Worm (Caenorhabditis elegans) whole organism, L1 larva: ENCODE results near the gene T28A11.17.
A peak's percentile ranks its signal among the peaks of the same experiment; 100 is the strongest.

Experiments used
- C04F5.9 ChIP-seq: sonication (generic microtip); optimal IDR thresholded peaks from 2 replicates; lab custom pipeline; 2016; ENCODE audit warnings: missing genetic modification characterization, missing compliant biosample characterization
- C16A3.4 ChIP-seq: fragments of 150-350 bp; optimal IDR thresholded peaks from 2 replicates; lab custom pipeline; 2014; ENCODE audit warnings: missing biosample characterization, missing genetic modification characterization
- C34B4.2 ChIP-seq: sonication (generic microtip); optimal IDR thresholded peaks from 2 replicates; lab custom pipeline; 2017; ENCODE audit warnings: mild to moderate bottlenecking, missing genetic modification characterization, missing compliant biosample characterization
- F16B12.6 ChIP-seq: fragments of 150-350 bp; optimal IDR thresholded peaks from 2 replicates; lab custom pipeline; 2014; ENCODE audit warnings: missing biosample characterization, missing genetic modification characterization
- Y116A8C.19 ChIP-seq: sonication (generic microtip); optimal IDR thresholded peaks from 2 replicates; lab custom pipeline; 2016; ENCODE audit warnings: missing compliant biosample characterization, missing genetic modification characterization, borderline replicate concordance
- alr-1 ChIP-seq: fragments of 200-800 bp; sonication (Bioruptor generic); optimal IDR thresholded peaks from 2 replicates; lab custom pipeline; 2018; ENCODE audit warnings: borderline replicate concordance, mild to moderate bottlenecking, missing genetic modification characterization, missing compliant biosample characterization
- aly-2 ChIP-seq: fragments of 150-350 bp; optimal IDR thresholded peaks from 2 replicates; lab custom pipeline; 2014; ENCODE audit warnings: missing biosample characterization, missing genetic modification characterization
- ama-1 ChIP-seq: fragments of 150-350 bp; optimal IDR thresholded peaks from 2 replicates; lab custom pipeline; 2014
- blmp-1 ChIP-seq: fragments of 150-350 bp; optimal IDR thresholded peaks from 2 replicates; lab custom pipeline; 2014; ENCODE audit warnings: missing biosample characterization, missing genetic modification characterization
- ceh-63 ChIP-seq: fragments of 200-800 bp; sonication (Bioruptor generic); optimal IDR thresholded peaks from 2 replicates; lab custom pipeline; 2018; ENCODE audit warnings: mild to moderate bottlenecking, missing genetic modification characterization, missing compliant biosample characterization
- ceh-88 ChIP-seq: fragments of 200-800 bp; sonication (Bioruptor generic); IDR thresholded peaks from 2 replicates; pipeline ENCODE4 v1.3.6; 2022; ENCODE audit warnings: missing genetic modification characterization, missing compliant biosample characterization
- ceh-90 ChIP-seq: sonication (generic microtip); optimal IDR thresholded peaks from 2 replicates; lab custom pipeline; 2016; ENCODE audit warnings: missing genetic modification characterization, missing compliant biosample characterization
- ces-1 ChIP-seq: fragments of 150-350 bp; optimal IDR thresholded peaks from 2 replicates; lab custom pipeline; 2014; ENCODE audit warnings: missing biosample characterization, missing genetic modification reagents, missing genetic modification characterization
- dpl-1 ChIP-seq, 3 experiments: fragments of 150-350 bp in 2 of 3; sonication (generic microtip) in 1 of 3; optimal IDR thresholded peaks; 2 replicates each; lab custom pipeline; 2014 to 2017; ENCODE audit warnings: missing biosample characterization in 3 of 3, missing genetic modification characterization in 3 of 3, missing genetic modification reagents in 3 of 3
- dsc-1 ChIP-seq: sonication (generic microtip); optimal IDR thresholded peaks from 2 replicates; lab custom pipeline; 2016; ENCODE audit warnings: mild to moderate bottlenecking, missing genetic modification characterization, missing compliant biosample characterization
- efl-1 ChIP-seq, 4 experiments: fragments of 150-350 bp; optimal IDR thresholded peaks in 3 of 4; peaks in 1 of 4; 1 replicate in 1 of 4; 2 replicates in 3 of 4; lab custom pipeline; 2014; ENCODE audit warnings: missing biosample characterization in 2 of 4, missing genetic modification characterization in 2 of 4, missing genetic modification reagents in 2 of 4
- egl-27 ChIP-seq, 2 experiments: fragments of 150-350 bp in 1 of 2; sonication (generic microtip); optimal IDR thresholded peaks; 3 replicates each; lab custom pipeline; 2017 to 2018; ENCODE audit warnings: missing biosample characterization in 2 of 2, missing genetic modification characterization in 2 of 2, missing genetic modification reagents in 2 of 2
- elt-2 ChIP-seq: sonication (generic microtip); optimal IDR thresholded peaks from 2 replicates; lab custom pipeline; 2016; ENCODE audit warnings: missing genetic modification characterization, mild to moderate bottlenecking, inconsistent platforms, missing compliant biosample characterization, missing genetic modification reagents
- elt-3 ChIP-seq, 6 experiments: fragments of 150-350 bp in 1 of 6; sonication (generic microtip); optimal IDR thresholded peaks; 2 replicates each; lab custom pipeline; 2017 to 2018; ENCODE audit warnings: missing biosample characterization in 6 of 6, missing genetic modification characterization in 6 of 6, inconsistent platforms in 1 of 6
- fkh-10 ChIP-seq: sonication (generic microtip); optimal IDR thresholded peaks from 2 replicates; lab custom pipeline; 2017; ENCODE audit warnings: missing biosample characterization, missing genetic modification reagents, missing genetic modification characterization
- fos-1 ChIP-seq: fragments of 150-350 bp; optimal IDR thresholded peaks from 2 replicates; lab custom pipeline; 2014; ENCODE audit warnings: missing biosample characterization, missing genetic modification characterization
- grh-1 ChIP-seq: fragments of 200-800 bp; sonication (Bioruptor generic); IDR thresholded peaks from 2 replicates; pipeline ENCODE4 v1.3.6; 2022; ENCODE audit warnings: missing genetic modification reagents, missing genetic modification characterization, missing compliant biosample characterization
- hlh-4 ChIP-seq: sonication (generic microtip); optimal IDR thresholded peaks from 2 replicates; lab custom pipeline; 2016; ENCODE audit warnings: mild to moderate bottlenecking, missing genetic modification characterization, missing compliant biosample characterization
- irx-1 ChIP-seq: sonication (generic microtip); optimal IDR thresholded peaks from 2 replicates; lab custom pipeline; 2016; ENCODE audit warnings: missing genetic modification characterization, missing compliant biosample characterization
- isw-1 ChIP-seq: fragments of 200-800 bp; sonication (Bioruptor generic); IDR thresholded peaks from 2 replicates; pipeline ENCODE4 v1.3.6; 2022; ENCODE audit warnings: missing genetic modification characterization, missing compliant biosample characterization
- jun-1 ChIP-seq: fragments of 150-350 bp; optimal IDR thresholded peaks from 2 replicates; lab custom pipeline; 2014; ENCODE audit warnings: missing biosample characterization, missing genetic modification reagents, missing genetic modification characterization
- lin-14 ChIP-seq: fragments of 200-800 bp; sonication (Bioruptor generic); optimal IDR thresholded peaks from 2 replicates; lab custom pipeline; 2018; ENCODE audit warnings: mild to moderate bottlenecking, missing genetic modification characterization, moderate library complexity, missing compliant biosample characterization
- lin-35 ChIP-seq, 2 experiments: fragments of 150-350 bp; optimal IDR thresholded peaks; 2 replicates each; lab custom pipeline; 2014; ENCODE audit warnings: missing biosample characterization in 2 of 2, missing genetic modification characterization in 2 of 2, missing genetic modification reagents in 2 of 2
- lir-3 ChIP-seq: sonication (generic microtip); optimal IDR thresholded peaks from 2 replicates; lab custom pipeline; 2016; ENCODE audit warnings: mild to moderate bottlenecking, missing genetic modification characterization, moderate library complexity, missing compliant biosample characterization; ENCODE audit not compliant: poor library complexity
- lsy-2 ChIP-seq, 2 experiments: fragments of 150-350 bp; optimal IDR thresholded peaks; 2 replicates each; lab custom pipeline; 2014; ENCODE audit warnings: missing biosample characterization in 2 of 2, missing genetic modification characterization in 2 of 2
- mab-9 ChIP-seq: fragments of 200-800 bp; sonication (Bioruptor generic); IDR thresholded peaks from 2 replicates; pipeline ENCODE4 v1.3.6; 2022; ENCODE audit warnings: missing genetic modification reagents, missing genetic modification characterization, missing compliant biosample characterization
- mef-2 ChIP-seq: fragments of 150-350 bp; optimal IDR thresholded peaks from 2 replicates; lab custom pipeline; 2014; ENCODE audit warnings: missing biosample characterization, missing genetic modification characterization
- nhr-11 ChIP-seq: fragments of 150-350 bp; optimal IDR thresholded peaks from 2 replicates; lab custom pipeline; 2014; ENCODE audit warnings: missing biosample characterization, missing genetic modification characterization
- nhr-237 ChIP-seq: fragments of 150-350 bp; optimal IDR thresholded peaks from 2 replicates; lab custom pipeline; 2014; ENCODE audit warnings: missing biosample characterization, missing genetic modification characterization
- nhr-77 ChIP-seq: fragments of 150-350 bp; optimal IDR thresholded peaks from 2 replicates; lab custom pipeline; 2014; ENCODE audit warnings: missing biosample characterization, missing genetic modification characterization
- nhr-84 ChIP-seq: sonication (generic microtip); optimal IDR thresholded peaks from 2 replicates; lab custom pipeline; 2017; ENCODE audit warnings: missing biosample characterization, missing genetic modification characterization
- nhr-85 ChIP-seq: sonication (generic microtip); peaks from one replicate; lab custom pipeline; 2016; ENCODE audit warnings: missing genetic modification characterization, inconsistent platforms, missing compliant biosample characterization
- nhr-90 ChIP-seq: sonication (generic microtip); optimal IDR thresholded peaks from 2 replicates; lab custom pipeline; 2016; ENCODE audit warnings: mild to moderate bottlenecking, missing genetic modification characterization, missing compliant biosample characterization; ENCODE audit not compliant: poor library complexity
- skn-1 ChIP-seq: fragments of 150-350 bp; optimal IDR thresholded peaks from 2 replicates; lab custom pipeline; 2014; ENCODE audit warnings: missing biosample characterization, missing genetic modification characterization
- sptf-1 ChIP-seq: fragments of 150-350 bp; optimal IDR thresholded peaks from 2 replicates; lab custom pipeline; 2014; ENCODE audit warnings: missing biosample characterization, missing genetic modification characterization
- sup-37 ChIP-seq: fragments of 200-800 bp; sonication (Bioruptor generic); optimal IDR thresholded peaks from 2 replicates; lab custom pipeline; 2018; ENCODE audit warnings: mild to moderate bottlenecking, missing genetic modification characterization, missing compliant biosample characterization
- swsn-7 ChIP-seq: sonication (generic microtip); optimal IDR thresholded peaks from 2 replicates; lab custom pipeline; 2016; ENCODE audit warnings: missing genetic modification characterization, missing compliant biosample characterization
- tlp-1 ChIP-seq: fragments of 150-350 bp; optimal IDR thresholded peaks from 2 replicates; lab custom pipeline; 2014; ENCODE audit warnings: missing biosample characterization, missing genetic modification characterization
- unc-130 ChIP-seq: fragments of 150-350 bp; optimal IDR thresholded peaks from 2 replicates; lab custom pipeline; 2017; ENCODE audit warnings: missing biosample characterization, missing genetic modification characterization, inconsistent platforms
- unc-30 ChIP-seq: sonication (generic microtip); optimal IDR thresholded peaks from 2 replicates; lab custom pipeline; 2017; ENCODE audit warnings: missing biosample characterization, missing genetic modification characterization
- unc-98 ChIP-seq: fragments of 200-800 bp; sonication (Bioruptor generic); IDR thresholded peaks from 2 replicates; pipeline ENCODE4 v1.3.6; 2022; ENCODE audit warnings: missing genetic modification characterization, missing compliant biosample characterization
- xbp-1 ChIP-seq: sonication (generic microtip); optimal IDR thresholded peaks from 2 replicates; lab custom pipeline; 2016; ENCODE audit warnings: missing genetic modification characterization, missing compliant biosample characterization
- zag-1 ChIP-seq: fragments of 150-350 bp; optimal IDR thresholded peaks from 2 replicates; lab custom pipeline; 2014; ENCODE audit warnings: missing biosample characterization, missing genetic modification characterization
- zip-4 ChIP-seq: fragments of 200-800 bp; sonication (Bioruptor generic); optimal IDR thresholded peaks from 2 replicates; lab custom pipeline; 2018; ENCODE audit warnings: mild to moderate bottlenecking, missing genetic modification characterization, moderate library complexity, missing compliant biosample characterization
- ztf-4 ChIP-seq: fragments of 150-350 bp; optimal IDR thresholded peaks from 2 replicates; lab custom pipeline; 2014; ENCODE audit warnings: missing biosample characterization, missing genetic modification characterization

T28A11.17 gene

ce11 chrV:3315308-3315707 is 49.2 kb upstream of the T28A11.17 start, which contains the start of gene arrd-19 (continued):
- TF ChIP-seq elt-2 (tag; lab: Kevin White, UChicago) (peak; percentile 16), F16B12.6 (peak; percentile 86), ceh-88 (GFP tag; lab: Robert Waterston, UW) (no peak), nhr-237 (no peak), aly-2 (tag; lab: Kevin White, UChicago) (no peak), nhr-84 (tag; lab: Kevin White, UChicago) (no peak), xbp-1 (tag; lab: Kevin White, UChicago) (peak; percentile 56), C34B4.2 (tag; lab: Kevin White, UChicago) (no peak), zip-4 (GFP tag; lab: Kevin White, UChicago) (no peak), hlh-4 (tag; lab: Kevin White, UChicago) (no peak), mab-9 (GFP tag; lab: Robert Waterston, UW) (peak; percentile 43; the same call in 1 of the 2 replicates), fos-1 (tag; lab: Kevin White, UChicago) (peak; percentile 53), egl-27 (tag; optimal IDR thresholded peaks at IDR 0.05; lab: Kevin White, UChicago) (no peak), ztf-4 (tag; lab: Kevin White, UChicago) (no peak), ceh-63 (no peak), mef-2 (tag; lab: Kevin White, UChicago) (no peak), Y116A8C.19 (tag; lab: Kevin White, UChicago) (no peak), nhr-11 (tag; lab: Kevin White, UChicago) (no peak), grh-1 (GFP tag; lab: Robert Waterston, UW) (peak; percentile 72), blmp-1 (tag; lab: Kevin White, UChicago) (peak; percentile 74), lir-3 (no peak), zag-1 (tag; lab: Kevin White, UChicago) (no peak), swsn-7 (tag; lab: Kevin White, UChicago) (peak; percentile 77), ces-1 (no peak), dsc-1 (peak; percentile 46), efl-1 (optimal IDR thresholded peaks at IDR 0.05; lab: Kevin White, UChicago) (peak; percentile 74 to 75), efl-1 (GFP tag; optimal IDR thresholded peaks at IDR 0.05 in 1 of 2; lab: Kevin White, UChicago) (peak; percentile 51 to 95), jun-1 (tag; lab: Kevin White, UChicago) (peak; percentile 29), lin-35 (GFP tag; optimal IDR thresholded peaks at IDR 0.05; lab: Kevin White, UChicago) (peak; percentile 49 to 64), tlp-1 (no peak), unc-130 (tag; lab: Kevin White, UChicago) (peak; percentile 63), lsy-2 (tag; optimal IDR thresholded peaks at IDR 0.05; lab: Kevin White, UChicago) (peak; percentile 75 to 81), ama-1 (lab: Kevin White, UChicago) (no peak), irx-1 (peak; percentile 58), alr-1 (tag; lab: Kevin White, UChicago) (no peak), skn-1 (tag; lab: Kevin White, UChicago) (peak; percentile 52), C16A3.4 (peak; percentile 49), nhr-90 (tag; lab: Kevin White, UChicago) (peak; percentile 34), fkh-10 (GFP tag; lab: Kevin White, UChicago) (no peak), sptf-1 (tag; lab: Kevin White, UChicago) (no peak), ceh-90 (tag; lab: Kevin White, UChicago) (no peak), unc-98 (GFP tag; lab: Robert Waterston, UW) (no peak)
- TF ChIP-seq, all 84 proteins: peak for 41

DNA sequence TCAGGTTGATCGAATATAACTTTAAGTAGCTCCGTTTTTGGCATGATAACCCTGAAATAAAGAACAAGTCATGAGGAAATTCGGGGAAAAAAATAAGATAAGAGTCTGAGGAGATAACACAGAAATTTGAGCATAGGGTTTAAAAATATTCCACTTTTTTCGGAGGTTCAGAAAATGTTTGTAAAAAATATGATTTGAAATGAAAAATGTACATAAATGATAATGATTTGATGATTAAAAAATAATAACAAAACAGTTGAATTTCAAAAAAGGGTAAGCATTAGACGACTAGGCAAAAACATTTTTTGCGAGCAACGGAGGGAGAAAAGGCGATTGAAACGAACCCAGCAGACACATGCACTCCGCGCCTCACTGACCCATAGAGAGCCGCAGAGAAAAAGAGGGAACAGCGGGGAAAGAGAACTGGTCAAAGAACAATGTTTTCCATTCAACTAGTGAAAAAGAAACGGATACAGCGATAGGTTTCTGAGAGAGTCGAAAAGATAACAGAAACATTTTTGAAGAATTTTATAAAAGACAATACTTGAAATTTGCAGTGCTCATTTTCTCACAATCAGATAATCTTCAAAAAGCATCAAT is 46.1 kb upstream of the T28A11.17 start, which contains the start of gene arrd-18:
TSS of gene arrd-18 (minus strand) at position 51 of the 600 bp plus-strand sequence.
- TF ChIP-seq sup-37 (no peak), C04F5.9 (no peak), grh-1 (GFP tag; lab: Robert Waterston, UW) (peak; percentile 32; the same call in 1 of the 2 replicates), hlh-4 (tag; lab: Kevin White, UChicago) (no peak), blmp-1 (tag; lab: Kevin White, UChicago) (no peak), irx-1 (no peak), elt-2 (tag; lab: Kevin White, UChicago) (no peak), nhr-85 (peak; percentile 21), elt-3 (tag; optimal IDR thresholded peaks at IDR 0.05; lab: Kevin White, UChicago) (no peak), xbp-1 (tag; lab: Kevin White, UChicago) (no peak), nhr-237 (no peak), lin-14 (GFP tag; lab: Kevin White, UChicago) (peak; percentile 92), isw-1 (GFP tag; lab: Robert Waterston, UW) (no peak), unc-30 (tag; lab: Kevin White, UChicago) (no peak), Y116A8C.19 (tag; lab: Kevin White, UChicago) (no peak), unc-98 (GFP tag; lab: Robert Waterston, UW) (no peak), dpl-1 (GFP tag; optimal IDR thresholded peaks at IDR 0.05; lab: Kevin White, UChicago) (peak in 1 of 3 experiments; percentile 13), sptf-1 (tag; lab: Kevin White, UChicago) (no peak), egl-27 (tag; optimal IDR thresholded peaks at IDR 0.05; lab: Kevin White, UChicago) (no peak), C16A3.4 (peak; percentile 0), nhr-77 (tag; lab: Kevin White, UChicago) (no peak), F16B12.6 (no peak)
